Worm (Caenorhabditis elegans) whole organism, mixed stage, embryonic: ENCODE results near the gene str-33.

ENCODE experiments used
- M03D4.4 ChIP-seq: sonication (generic microtip); optimal IDR thresholded peaks from 2 replicates; lab custom pipeline; 2017; ENCODE audit warnings: mild to moderate bottlenecking, missing genetic modification characterization, missing compliant biosample characterization
- bed-3 ChIP-seq: fragments of 200-800 bp; sonication (Bioruptor generic); optimal IDR thresholded peaks from 3 replicates; lab custom pipeline; 2018; ENCODE audit warnings: mild to moderate bottlenecking, missing genetic modification characterization, moderate library complexity, missing compliant biosample characterization
- blmp-1 ChIP-seq: fragments of 150-350 bp; optimal IDR thresholded peaks from 2 replicates; lab custom pipeline; 2014; ENCODE audit warnings: missing biosample characterization, missing genetic modification characterization
- ceh-43 ChIP-seq: fragments of 200-800 bp; sonication (Bioruptor generic); optimal IDR thresholded peaks from 2 replicates; lab custom pipeline; 2018; ENCODE audit warnings: mild to moderate bottlenecking, missing genetic modification characterization, moderate library complexity, missing compliant biosample characterization
- ceh-83 ChIP-seq: fragments of 200-800 bp; sonication (Bioruptor generic); optimal IDR thresholded peaks from 2 replicates; lab custom pipeline; 2018; ENCODE audit warnings: mild to moderate bottlenecking, missing genetic modification characterization, missing compliant biosample characterization
- ces-1 ChIP-seq: fragments of 150-350 bp; optimal IDR thresholded peaks from 2 replicates; lab custom pipeline; 2014; ENCODE audit warnings: missing biosample characterization, missing genetic modification reagents, missing genetic modification characterization
- cnd-1 ChIP-seq: fragments of 200-800 bp; sonication (Bioruptor generic); optimal IDR thresholded peaks from 2 replicates; lab custom pipeline; 2018; ENCODE audit warnings: mild to moderate bottlenecking, missing genetic modification characterization, missing compliant biosample characterization
- drap-1 ChIP-seq: fragments of 200-800 bp; sonication (Bioruptor generic); optimal IDR thresholded peaks from 3 replicates; lab custom pipeline; 2018; ENCODE audit warnings: mild to moderate bottlenecking, missing genetic modification characterization, missing compliant biosample characterization
- elt-1 ChIP-seq: sonication (generic microtip); optimal IDR thresholded peaks from 2 replicates; lab custom pipeline; 2017; ENCODE audit warnings: missing genetic modification characterization, mild to moderate bottlenecking, missing compliant biosample characterization, antibody characterized with exemption, moderate library complexity, borderline replicate concordance; ENCODE audit not compliant: insufficient read depth
- elt-3 ChIP-seq: fragments of 150-350 bp; optimal IDR thresholded peaks from 2 replicates; lab custom pipeline; 2014; ENCODE audit warnings: missing biosample characterization, missing genetic modification characterization
- flh-1 ChIP-seq: fragments of 200-800 bp; sonication (Bioruptor generic); optimal IDR thresholded peaks from 2 replicates; lab custom pipeline; 2018; ENCODE audit warnings: mild to moderate bottlenecking, missing genetic modification characterization, moderate library complexity, missing compliant biosample characterization
- hlh-1 ChIP-seq: fragments of 150-350 bp; optimal IDR thresholded peaks from 2 replicates; lab custom pipeline; 2014; ENCODE audit warnings: missing biosample characterization, missing genetic modification reagents, missing genetic modification characterization
- lin-13 ChIP-seq: fragments of 150-350 bp; optimal IDR thresholded peaks from 2 replicates; lab custom pipeline; 2014; ENCODE audit warnings: missing biosample characterization, missing genetic modification characterization
- lin-32 ChIP-seq: fragments of 200-800 bp; sonication (Bioruptor generic); optimal IDR thresholded peaks from 2 replicates; lab custom pipeline; 2018; ENCODE audit warnings: mild to moderate bottlenecking, missing genetic modification characterization, missing compliant biosample characterization
- lsy-2 ChIP-seq: fragments of 150-350 bp; optimal IDR thresholded peaks from 2 replicates; lab custom pipeline; 2014; ENCODE audit warnings: missing biosample characterization, missing genetic modification characterization
- mab-5 ChIP-seq: fragments of 150-350 bp; optimal IDR thresholded peaks from 2 replicates; lab custom pipeline; 2014; ENCODE audit warnings: missing biosample characterization, missing genetic modification characterization
- mep-1 ChIP-seq: fragments of 150-350 bp; optimal IDR thresholded peaks from 2 replicates; lab custom pipeline; 2017; ENCODE audit warnings: missing biosample characterization, missing genetic modification reagents, missing genetic modification characterization, inconsistent platforms
- mls-2 ChIP-seq: sonication (generic microtip); optimal IDR thresholded peaks from 2 replicates; lab custom pipeline; 2016; ENCODE audit warnings: mild to moderate bottlenecking, missing genetic modification characterization, moderate library complexity, missing compliant biosample characterization
- nhr-12 ChIP-seq: fragments of 150-350 bp; optimal IDR thresholded peaks from 2 replicates; lab custom pipeline; 2014; ENCODE audit warnings: missing biosample characterization, missing genetic modification characterization
- nhr-2 ChIP-seq: fragments of 150-350 bp; optimal IDR thresholded peaks from 2 replicates; lab custom pipeline; 2014; ENCODE audit warnings: missing biosample characterization, missing genetic modification characterization
- nhr-237 ChIP-seq: fragments of 150-350 bp; optimal IDR thresholded peaks from 2 replicates; lab custom pipeline; 2014; ENCODE audit warnings: missing biosample characterization, missing genetic modification characterization
- nhr-28 ChIP-seq: fragments of 150-350 bp; optimal IDR thresholded peaks from 2 replicates; lab custom pipeline; 2014; ENCODE audit warnings: missing biosample characterization, missing genetic modification characterization
- nhr-76 ChIP-seq: sonication (generic microtip); optimal IDR thresholded peaks from 2 replicates; lab custom pipeline; 2017; ENCODE audit warnings: missing biosample characterization, missing genetic modification characterization
- sem-2 ChIP-seq: fragments of 200-800 bp; sonication (Bioruptor generic); optimal IDR thresholded peaks from 2 replicates; lab custom pipeline; 2018; ENCODE audit warnings: mild to moderate bottlenecking, missing genetic modification characterization, missing compliant biosample characterization
- sptf-1 ChIP-seq: sonication (generic microtip); optimal IDR thresholded peaks from 2 replicates; lab custom pipeline; 2017; ENCODE audit warnings: mild to moderate bottlenecking, missing genetic modification characterization, moderate library complexity, missing compliant biosample characterization
- unc-120 ChIP-seq: sonication (generic microtip); optimal IDR thresholded peaks from 2 replicates; lab custom pipeline; 2017; ENCODE audit warnings: missing genetic modification characterization, missing compliant biosample characterization; ENCODE audit not compliant: poor library complexity, severe bottlenecking
- unc-39 ChIP-seq: fragments of 150-350 bp; optimal IDR thresholded peaks from 2 replicates; lab custom pipeline; 2014; ENCODE audit warnings: missing biosample characterization, missing genetic modification characterization
- zip-8 ChIP-seq: fragments of 150-350 bp; optimal IDR thresholded peaks from 2 replicates; lab custom pipeline; 2014; ENCODE audit warnings: missing biosample characterization, missing genetic modification characterization
- ztf-11 ChIP-seq: fragments of 150-350 bp; optimal IDR thresholded peaks from 2 replicates; lab custom pipeline; 2014; ENCODE audit warnings: missing biosample characterization, missing genetic modification characterization

Gene str-33

ce11 chrV:2698826-2699225, 29.5 kb upstream of the str-33 start, which contains the start of gene nuo-5:
TSS of gene nuo-5 (plus strand) at chrV:2698972.
- TF ChIP-seq ztf-11 (tag; lab: Kevin White, UChicago), result no peak
- TF ChIP-seq lsy-2, result no peak
- no peak for TF ChIP-seq zip-8 (tag; lab: Kevin White, UChicago)
- TF ChIP-seq M03D4.4 (tag; lab: Kevin White, UChicago), result no peak
- TF ChIP-seq nhr-76, result no peak
- no peak for TF ChIP-seq nhr-12
- no peak for TF ChIP-seq nhr-2 (tag; lab: Kevin White, UChicago)
- no peak for TF ChIP-seq mab-5
- TF ChIP-seq unc-120 (tag; lab: Kevin White, UChicago), result no peak
- TF ChIP-seq, all 35 proteins: peak for 0

- no peak for TF ChIP-seq nhr-237
- no peak for TF ChIP-seq blmp-1 (tag; lab: Kevin White, UChicago)
- TF ChIP-seq hlh-1 (tag; lab: Kevin White, UChicago), result no peak
- no peak for TF ChIP-seq bed-3 (GFP tag; lab: Kevin White, UChicago)
- TF ChIP-seq drap-1 (GFP tag; lab: Kevin White, UChicago), result no peak
- TF ChIP-seq elt-1, result no peak
- TF ChIP-seq flh-1, result no peak
- no peak for TF ChIP-seq mep-1
- TF ChIP-seq unc-120 (tag; lab: Kevin White, UChicago), result no peak
- TF ChIP-seq elt-3 (tag; lab: Kevin White, UChicago), result no peak
- no peak for TF ChIP-seq ztf-11 (tag; lab: Kevin White, UChicago)
- TF ChIP-seq M03D4.4 (tag; lab: Kevin White, UChicago), result no peak
- TF ChIP-seq, all 35 proteins: peak for 0
Measured at ce11 chrV:2702883-2703282, 25.5 kb upstream of the str-33 start.

- TF ChIP-seq drap-1 (GFP tag; lab: Kevin White, UChicago), result no peak
- TF ChIP-seq sptf-1, result no peak
- TF ChIP-seq ceh-43 (GFP tag; lab: Kevin White, UChicago), result no peak
- TF ChIP-seq blmp-1 (tag; lab: Kevin White, UChicago), result no peak
- TF ChIP-seq mls-2 (tag; lab: Kevin White, UChicago), result no peak
- no peak for TF ChIP-seq ceh-83 (GFP tag; lab: Kevin White, UChicago)
- no peak for TF ChIP-seq ces-1
- TF ChIP-seq mab-5, result no peak
- TF ChIP-seq zip-8 (tag; lab: Kevin White, UChicago), result no peak
- TF ChIP-seq lin-13 (tag; lab: Kevin White, UChicago), result no peak
- TF ChIP-seq unc-39 (tag; lab: Kevin White, UChicago), result no peak
- no peak for TF ChIP-seq nhr-28 (tag; lab: Kevin White, UChicago)
- TF ChIP-seq lin-32 (GFP tag; lab: Kevin White, UChicago), result no peak
- no peak for TF ChIP-seq sem-2 (GFP tag; lab: Kevin White, UChicago)
Measured at ce11 chrV:2703299-2703698, 25.0 kb upstream of the str-33 start.

- TF ChIP-seq flh-1 (no peak), mls-2 (tag; lab: Kevin White, UChicago) (no peak), unc-39 (tag; lab: Kevin White, UChicago) (no peak), mep-1 (no peak)
- TF ChIP-seq, all 35 proteins: peak for 0
Measured at ce11 chrV:2706379-2706778, 22.0 kb upstream of the str-33 start.

- no peak for TF ChIP-seq nhr-237
Measured at ce11 chrV:2710192-2710591, 18.1 kb upstream of the str-33 start.

- no peak for TF ChIP-seq lsy-2
- TF ChIP-seq cnd-1 (tag; lab: Kevin White, UChicago), result no peak
- TF ChIP-seq sptf-1, result no peak
- no peak for TF ChIP-seq hlh-1 (tag; lab: Kevin White, UChicago)
- TF ChIP-seq sem-2 (GFP tag; lab: Kevin White, UChicago), result no peak
Measured at ce11 chrV:2711429-2711828, 16.9 kb upstream of the str-33 start, which contains the start of gene C24B9.3. TSS of gene C24B9.3 (minus strand) at chrV:2711599.

- TF ChIP-seq zip-8 (tag; lab: Kevin White, UChicago), result peak; percentile 43
- no peak for TF ChIP-seq sptf-1
Measured at ce11 chrV:2713532-2713931, 14.8 kb upstream of the str-33 start, which contains the start of gene srt-28. TSS of gene srt-28 (minus strand) at chrV:2713632.
